Worm (Caenorhabditis elegans) whole organism, L4 larva: ENCODE data around the gene best-18.

Experiments used
- F37D6.2 ChIP-seq: sonication (generic microtip); optimal IDR thresholded peaks from 2 replicates; lab custom pipeline; 2016; ENCODE audit warnings: mild to moderate bottlenecking, missing genetic modification characterization, missing compliant biosample characterization
- F44E2.7 ChIP-seq: fragments of 200-800 bp; sonication (Bioruptor generic); IDR thresholded peaks from 2 replicates; pipeline ENCODE4 v2.1.2; 2022; ENCODE audit warnings: missing genetic modification characterization, missing compliant biosample characterization
- Y48G9A.11 ChIP-seq: fragments of 200-800 bp; sonication (Bioruptor generic); IDR thresholded peaks from 2 replicates; pipeline ENCODE4 v1.3.6; 2022; ENCODE audit warnings: missing genetic modification reagents, missing genetic modification characterization, missing compliant biosample characterization
- Y75B8A.6 ChIP-seq: fragments of 200-800 bp; sonication (Bioruptor generic); IDR thresholded peaks from 2 replicates; pipeline ENCODE4 v1.3.6; 2022; ENCODE audit warnings: missing genetic modification reagents, missing genetic modification characterization, missing compliant biosample characterization
- ZK546.5 ChIP-seq, 2 experiments: sonication (generic microtip); optimal IDR thresholded peaks; 2 replicates each; lab custom pipeline; 2017; ENCODE audit warnings: missing biosample characterization in 2 of 2, missing genetic modification characterization in 2 of 2
- aha-1 ChIP-seq: fragments of 150-350 bp; peaks from one replicate; lab custom pipeline; 2014; ENCODE audit warnings: missing biosample characterization, missing genetic modification characterization
- ama-1 ChIP-seq: fragments of 150-350 bp; optimal IDR thresholded peaks from 2 replicates; lab custom pipeline; 2014; ENCODE audit warnings: inconsistent platforms, mixed read lengths
- attf-4 ChIP-seq: sonication (generic microtip); optimal IDR thresholded peaks from 3 replicates; lab custom pipeline; 2017; ENCODE audit warnings: missing biosample characterization, missing genetic modification characterization
- ces-1 ChIP-seq: fragments of 150-350 bp; sonication (generic microtip); optimal IDR thresholded peaks from 4 replicates; lab custom pipeline; 2014; ENCODE audit warnings: missing biosample characterization, missing genetic modification reagents, missing genetic modification characterization
- daf-16 ChIP-seq, 3 experiments: sonication (generic microtip); optimal IDR thresholded peaks; 2 replicates each; lab custom pipeline; 2016 to 2017; ENCODE audit warnings: missing genetic modification characterization in 3 of 3, missing genetic modification reagents in 3 of 3, mild to moderate bottlenecking in 2 of 3, missing compliant biosample characterization in 2 of 3, missing biosample characterization in 1 of 3, moderate library complexity in 1 of 3
- dmd-6 ChIP-seq: fragments of 200-800 bp; sonication (Bioruptor generic); IDR thresholded peaks from 2 replicates; pipeline ENCODE4 v1.3.6; 2022; ENCODE audit warnings: missing genetic modification reagents, missing genetic modification characterization, missing compliant biosample characterization
- dmd-8 ChIP-seq: fragments of 200-800 bp; sonication (Bioruptor generic); IDR thresholded peaks from 2 replicates; pipeline ENCODE4 v1.3.6; 2022; ENCODE audit warnings: missing genetic modification characterization, missing compliant biosample characterization
- dmd-9 ChIP-seq: fragments of 200-800 bp; sonication (Bioruptor generic); IDR thresholded peaks from 2 replicates; pipeline ENCODE4 v1.3.6; 2022; ENCODE audit warnings: missing genetic modification reagents, missing genetic modification characterization, missing compliant biosample characterization
- dpl-1 ChIP-seq: fragments of 150-350 bp; optimal IDR thresholded peaks from 2 replicates; lab custom pipeline; 2014; ENCODE audit warnings: missing biosample characterization, missing genetic modification reagents, missing genetic modification characterization
- dve-1 ChIP-seq: sonication (generic microtip); optimal IDR thresholded peaks from 2 replicates; lab custom pipeline; 2017; ENCODE audit warnings: antibody characterized with exemption, mild to moderate bottlenecking, missing genetic modification characterization, missing compliant biosample characterization; ENCODE audit not compliant: insufficient read depth
- egl-43 ChIP-seq: fragments of 200-800 bp; sonication (Bioruptor generic); IDR thresholded peaks from 2 replicates; pipeline ENCODE4 v1.3.6; 2022; ENCODE audit warnings: missing genetic modification reagents, missing genetic modification characterization, missing compliant biosample characterization
- hif-1 ChIP-seq, 2 experiments: sonication (generic microtip); optimal IDR thresholded peaks; 2 replicates each; lab custom pipeline; 2016 to 2017; ENCODE audit warnings: missing compliant biosample characterization in 2 of 2, missing genetic modification characterization in 2 of 2, missing genetic modification reagents in 2 of 2, missing genotype in 2 of 2, mild to moderate bottlenecking in 1 of 2
- hlh-11 ChIP-seq: fragments of 200-800 bp; sonication (Bioruptor generic); optimal IDR thresholded peaks from 2 replicates; lab custom pipeline; 2018; ENCODE audit warnings: mild to moderate bottlenecking, missing genetic modification characterization, missing compliant biosample characterization
- hlh-30 ChIP-seq: sonication (generic microtip); optimal IDR thresholded peaks from 2 replicates; lab custom pipeline; 2017; ENCODE audit warnings: antibody characterized with exemption, mild to moderate bottlenecking, missing genetic modification characterization, missing compliant biosample characterization; ENCODE audit not compliant: insufficient read depth
- jun-1 ChIP-seq: fragments of 150-350 bp; optimal IDR thresholded peaks from 2 replicates; lab custom pipeline; 2014; ENCODE audit warnings: missing biosample characterization, missing genetic modification reagents, missing genetic modification characterization
- lin-13 ChIP-seq: fragments of 150-350 bp; optimal IDR thresholded peaks from 2 replicates; lab custom pipeline; 2014; ENCODE audit warnings: missing biosample characterization, missing genetic modification reagents, missing genetic modification characterization
- lin-15B ChIP-seq: fragments of 150-350 bp; sonication (generic microtip); optimal IDR thresholded peaks from 3 replicates; lab custom pipeline; 2014; ENCODE audit warnings: missing biosample characterization, missing genetic modification characterization
- lsy-2 ChIP-seq, 2 experiments: fragments of 150-350 bp in 1 of 2; sonication (generic microtip) in 1 of 2; optimal IDR thresholded peaks; 2 replicates each; lab custom pipeline; 2014 to 2017; ENCODE audit warnings: missing biosample characterization in 2 of 2, missing genetic modification characterization in 2 of 2
- mep-1 ChIP-seq: fragments of 150-350 bp; sonication (generic microtip); optimal IDR thresholded peaks from 3 replicates; lab custom pipeline; 2014; ENCODE audit warnings: missing biosample characterization, missing genetic modification characterization
- mes-2 ChIP-seq: sonication (generic microtip); optimal IDR thresholded peaks from 2 replicates; lab custom pipeline; 2016; ENCODE audit warnings: missing genotype, mild to moderate bottlenecking, missing genetic modification characterization, missing compliant biosample characterization; ENCODE audit not compliant: poor library complexity, severe bottlenecking
- mxl-3 ChIP-seq: fragments of 200-800 bp; sonication (Bioruptor generic); optimal IDR thresholded peaks from 2 replicates; lab custom pipeline; 2018; ENCODE audit warnings: mild to moderate bottlenecking, missing genetic modification characterization, missing compliant biosample characterization
- nhr-102 ChIP-seq: sonication (generic microtip); optimal IDR thresholded peaks from 2 replicates; lab custom pipeline; 2016; ENCODE audit warnings: mild to moderate bottlenecking, missing genetic modification characterization, moderate library complexity, missing compliant biosample characterization
- nhr-111 ChIP-seq: fragments of 200-800 bp; sonication (Bioruptor generic); optimal IDR thresholded peaks from 2 replicates; lab custom pipeline; 2018; ENCODE audit warnings: mild to moderate bottlenecking, missing genetic modification characterization, missing compliant biosample characterization
- nhr-28 ChIP-seq: fragments of 150-350 bp; optimal IDR thresholded peaks from 2 replicates; lab custom pipeline; 2014; ENCODE audit warnings: missing biosample characterization, missing genetic modification characterization
- nhr-76 ChIP-seq: fragments of 150-350 bp; optimal IDR thresholded peaks from 2 replicates; lab custom pipeline; 2014; ENCODE audit warnings: missing biosample characterization, missing genetic modification characterization
- pqm-1 ChIP-seq: sonication (generic microtip); optimal IDR thresholded peaks from 2 replicates; lab custom pipeline; 2017; ENCODE audit warnings: missing biosample characterization, missing genetic modification characterization
- rbr-2 ChIP-seq: sonication (generic microtip); optimal IDR thresholded peaks from 2 replicates; lab custom pipeline; 2016; ENCODE audit warnings: missing genotype, missing genetic modification characterization, missing compliant biosample characterization
- saeg-2 ChIP-seq: fragments of 200-800 bp; sonication (Bioruptor generic); IDR thresholded peaks from 2 replicates; pipeline ENCODE4 v1.3.6; 2022; ENCODE audit warnings: missing genetic modification reagents, missing genetic modification characterization, missing compliant biosample characterization
- sdz-12 ChIP-seq: fragments of 200-800 bp; sonication (Bioruptor generic); optimal IDR thresholded peaks from 2 replicates; lab custom pipeline; 2018; ENCODE audit warnings: mild to moderate bottlenecking, missing genetic modification characterization, missing compliant biosample characterization
- skn-1 ChIP-seq: fragments of 150-350 bp; optimal IDR thresholded peaks from 2 replicates; lab custom pipeline; 2014; ENCODE audit warnings: missing biosample characterization, missing genetic modification characterization
- snpc-1.2 ChIP-seq: fragments of 200-800 bp; sonication (Bioruptor generic); IDR thresholded peaks from 2 replicates; pipeline ENCODE4 v1.3.6; 2022; ENCODE audit warnings: missing genetic modification reagents, missing genetic modification characterization, missing compliant biosample characterization
- unc-62 ChIP-seq, 3 experiments: fragments of 150-350 bp in 1 of 3; sonication (generic microtip); optimal IDR thresholded peaks in 2 of 3; peaks in 1 of 3; 1 replicate in 1 of 3; 2 replicates in 2 of 3; lab custom pipeline; 2014 to 2017; ENCODE audit warnings: missing biosample characterization in 3 of 3, missing genetic modification characterization in 3 of 3, missing genetic modification reagents in 3 of 3, missing genotype in 1 of 3
- vab-7 ChIP-seq: fragments of 200-800 bp; sonication (Bioruptor generic); IDR thresholded peaks from 2 replicates; pipeline ENCODE4 v1.3.6; 2022; ENCODE audit warnings: missing genetic modification reagents, missing genetic modification characterization, missing compliant biosample characterization
- ztf-11 ChIP-seq: fragments of 150-350 bp; optimal IDR thresholded peaks from 2 replicates; lab custom pipeline; 2014; ENCODE audit warnings: missing biosample characterization, missing genetic modification characterization

best-18 gene

DNA sequence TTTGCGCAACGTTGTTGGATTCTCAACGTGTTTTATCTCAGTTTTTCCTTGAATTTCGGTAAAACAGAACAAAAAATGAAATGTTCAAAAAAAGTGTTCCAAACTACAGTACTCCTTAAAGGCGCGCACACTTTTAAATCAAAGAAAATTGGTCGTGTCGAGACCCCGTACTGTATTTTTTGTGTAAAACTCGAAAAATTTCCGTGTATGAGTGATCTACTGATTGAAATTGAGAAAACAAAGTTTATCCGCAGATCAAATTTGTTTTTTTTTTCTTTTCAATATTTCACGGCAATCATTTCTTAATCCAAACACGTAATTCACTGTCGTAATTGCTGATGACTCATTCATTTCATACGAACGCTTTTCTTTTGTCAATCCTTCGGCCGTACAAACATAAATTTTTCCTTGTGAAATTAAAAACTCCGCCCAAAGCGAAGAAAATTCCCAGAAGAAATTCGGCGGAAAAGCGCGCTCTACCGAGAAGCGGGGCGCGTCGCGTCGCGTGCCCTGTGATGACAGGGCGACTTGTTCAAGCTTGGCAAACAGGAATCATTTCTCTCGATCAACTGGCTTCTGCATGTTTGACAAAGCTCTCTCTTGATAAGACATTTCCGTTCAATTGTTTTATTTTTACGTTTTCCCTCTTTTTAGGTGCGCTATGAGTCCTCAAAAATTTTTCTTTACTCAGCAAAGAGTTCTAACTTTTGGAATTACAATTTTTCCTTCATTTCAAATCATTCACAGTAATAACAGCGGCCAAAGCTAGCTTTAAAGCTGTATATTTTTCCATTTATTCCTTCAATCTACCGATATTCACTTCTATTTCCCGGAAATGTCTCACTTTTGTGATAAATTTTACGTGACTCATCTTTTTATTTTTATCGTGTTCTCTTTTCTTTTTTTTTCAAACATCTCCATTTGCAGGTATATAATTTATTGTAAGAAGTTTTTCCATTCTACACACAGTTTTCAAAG is 9.0 kb upstream of the best-18 start, which contains the start of gene chc-1:
Gene chc-1, plus strand, starts transcription at position 928 of the 978 bp plus-strand sequence.
- TF ChIP-seq sdz-12 (no peak), Y48G9A.11 (GFP tag; lab: Robert Waterston, UW) (no peak), daf-16 (GFP tag; optimal IDR thresholded peaks at IDR 0.05; lab: Kevin White, UChicago) (no peak), daf-16 (tag; optimal IDR thresholded peaks at IDR 0.05; lab: Kevin White, UChicago) (peak; percentile 26), dmd-9 (GFP tag; lab: Robert Waterston, UW) (no peak), lsy-2 (tag; optimal IDR thresholded peaks at IDR 0.05; lab: Kevin White, UChicago) (peak in 1 of 2 experiments; percentile 45), dpl-1 (GFP tag; lab: Kevin White, UChicago) (peak; percentile 17), saeg-2 (no peak), nhr-76 (tag; lab: Kevin White, UChicago) (no peak), unc-62 (GFP tag; optimal IDR thresholded peaks at IDR 0.05 in 1 of 2; lab: Kevin White, UChicago) (no peak), unc-62 (tag; optimal IDR thresholded peaks at IDR 0.05; lab: Kevin White, UChicago) (no peak), egl-43 (no peak), pqm-1 (peak; percentile 50), nhr-111 (GFP tag; lab: Kevin White, UChicago) (no peak), nhr-28 (tag; lab: Kevin White, UChicago) (peak; percentile 36), ztf-11 (tag; lab: Kevin White, UChicago) (no peak), hif-1 (tag; optimal IDR thresholded peaks at IDR 0.05; lab: Kevin White, UChicago) (peak in 1 of 2 experiments; percentile 4), dmd-8 (GFP tag; lab: Robert Waterston, UW) (no peak), ama-1 (lab: Kevin White, UChicago) (peak; percentile 48), mxl-3 (peak; percentile 1), snpc-1.2 (no peak), jun-1 (tag; lab: Kevin White, UChicago) (no peak), Y75B8A.6 (GFP tag; lab: Robert Waterston, UW) (no peak), rbr-2 (no peak), ZK546.5 (tag; optimal IDR thresholded peaks at IDR 0.05; lab: Kevin White, UChicago) (no peak), mes-2 (tag; lab: Kevin White, UChicago) (peak; percentile 56), lin-15B (tag; lab: Kevin White, UChicago) (no peak), dmd-6 (peak; percentile 33; the same call in 1 of the 2 replicates), hlh-11 (tag; lab: Kevin White, UChicago) (peak; percentile 49), hlh-30 (tag; lab: Kevin White, UChicago) (peak; percentile 64), skn-1 (no peak), aha-1 (tag; lab: Kevin White, UChicago) (peak; percentile 62), F44E2.7 (GFP tag; lab: Robert Waterston, UW) (no peak), F37D6.2 (tag; lab: Kevin White, UChicago) (no peak), vab-7 (GFP tag; lab: Robert Waterston, UW) (no peak), dve-1 (tag; lab: Kevin White, UChicago) (peak; percentile 49), attf-4 (tag; lab: Kevin White, UChicago) (no peak), ces-1 (no peak), nhr-102 (tag; lab: Kevin White, UChicago) (no peak), mep-1 (peak; percentile 70)
- TF ChIP-seq, all 104 proteins: peak for 15

DNA sequence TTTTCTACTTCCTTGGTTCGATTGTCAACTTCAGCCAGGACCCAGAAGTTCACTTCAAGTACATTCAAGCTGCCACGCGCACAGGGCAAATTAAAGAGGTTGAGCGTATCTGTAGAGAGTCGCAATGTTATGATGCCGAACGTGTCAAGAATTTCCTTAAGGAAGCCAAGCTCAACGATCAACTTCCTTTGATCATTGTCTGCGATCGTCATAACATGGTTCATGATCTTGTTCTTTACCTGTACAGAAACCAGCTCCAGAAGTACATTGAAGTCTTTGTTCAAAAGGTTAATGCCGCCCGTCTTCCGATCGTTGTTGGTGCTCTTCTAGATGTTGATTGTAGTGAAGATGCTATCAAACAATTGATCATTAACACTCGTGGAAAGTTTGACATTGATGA is 5.8 kb upstream of the best-18 start:
- TF ChIP-seq lin-13: no peak
- TF ChIP-seq unc-62 (GFP tag; optimal IDR thresholded peaks at IDR 0.05 in 1 of 2; lab: Kevin White, UChicago): peak in 1 of 2 experiments; percentile 61
- TF ChIP-seq unc-62 (tag; optimal IDR thresholded peaks at IDR 0.05; lab: Kevin White, UChicago): no peak
